Worm (Caenorhabditis elegans) whole organism, L1 larva: Measurements from ENCODE around the gene hen-1.
A peak's percentile ranks its signal among the peaks of the same experiment; 100 is the strongest.

Experiments
- C16A3.4 ChIP-seq: fragments of 150-350 bp; optimal IDR thresholded peaks from 2 replicates; lab custom pipeline; 2014; ENCODE audit warnings: missing biosample characterization, missing genetic modification characterization
- C34B4.2 ChIP-seq: sonication (generic microtip); optimal IDR thresholded peaks from 2 replicates; lab custom pipeline; 2017; ENCODE audit warnings: mild to moderate bottlenecking, missing genetic modification characterization, missing compliant biosample characterization
- Y116A8C.19 ChIP-seq: sonication (generic microtip); optimal IDR thresholded peaks from 2 replicates; lab custom pipeline; 2016; ENCODE audit warnings: missing compliant biosample characterization, missing genetic modification characterization, borderline replicate concordance
- aly-2 ChIP-seq: fragments of 150-350 bp; optimal IDR thresholded peaks from 2 replicates; lab custom pipeline; 2014; ENCODE audit warnings: missing biosample characterization, missing genetic modification characterization
- blmp-1 ChIP-seq: fragments of 150-350 bp; optimal IDR thresholded peaks from 2 replicates; lab custom pipeline; 2014; ENCODE audit warnings: missing biosample characterization, missing genetic modification characterization
- ceh-63 ChIP-seq: fragments of 200-800 bp; sonication (Bioruptor generic); optimal IDR thresholded peaks from 2 replicates; lab custom pipeline; 2018; ENCODE audit warnings: mild to moderate bottlenecking, missing genetic modification characterization, missing compliant biosample characterization
- ceh-8 ChIP-seq: fragments of 200-800 bp; sonication (Bioruptor generic); optimal IDR thresholded peaks from 2 replicates; lab custom pipeline; 2018; ENCODE audit warnings: mild to moderate bottlenecking, missing genetic modification characterization, moderate library complexity, missing compliant biosample characterization
- ceh-88 ChIP-seq: fragments of 200-800 bp; sonication (Bioruptor generic); IDR thresholded peaks from 2 replicates; pipeline ENCODE4 v1.3.6; 2022; ENCODE audit warnings: missing genetic modification characterization, missing compliant biosample characterization
- ceh-90 ChIP-seq: sonication (generic microtip); optimal IDR thresholded peaks from 2 replicates; lab custom pipeline; 2016; ENCODE audit warnings: missing genetic modification characterization, missing compliant biosample characterization
- dsc-1 ChIP-seq: sonication (generic microtip); optimal IDR thresholded peaks from 2 replicates; lab custom pipeline; 2016; ENCODE audit warnings: mild to moderate bottlenecking, missing genetic modification characterization, missing compliant biosample characterization
- egl-13 ChIP-seq: sonication (generic microtip); optimal IDR thresholded peaks from 2 replicates; lab custom pipeline; 2016; ENCODE audit warnings: missing genotype, missing genetic modification reagents, missing genetic modification characterization, missing compliant biosample characterization
- elt-2 ChIP-seq: sonication (generic microtip); optimal IDR thresholded peaks from 2 replicates; lab custom pipeline; 2016; ENCODE audit warnings: missing genetic modification characterization, mild to moderate bottlenecking, inconsistent platforms, missing compliant biosample characterization, missing genetic modification reagents
- elt-3 ChIP-seq, 6 experiments: fragments of 150-350 bp in 1 of 6; sonication (generic microtip); optimal IDR thresholded peaks; 2 replicates each; lab custom pipeline; 2017 to 2018; ENCODE audit warnings: missing biosample characterization in 6 of 6, missing genetic modification characterization in 6 of 6, inconsistent platforms in 1 of 6
- ets-5 ChIP-seq: fragments of 200-800 bp; sonication (Bioruptor generic); IDR thresholded peaks from 2 replicates; pipeline ENCODE4 v1.3.6; 2022; ENCODE audit warnings: missing genetic modification characterization, missing compliant biosample characterization
- fkh-4 ChIP-seq: sonication (generic microtip); optimal IDR thresholded peaks from 2 replicates; lab custom pipeline; 2016; ENCODE audit warnings: missing compliant biosample characterization, missing genetic modification characterization, borderline replicate concordance
- grh-1 ChIP-seq: fragments of 200-800 bp; sonication (Bioruptor generic); IDR thresholded peaks from 2 replicates; pipeline ENCODE4 v1.3.6; 2022; ENCODE audit warnings: missing genetic modification reagents, missing genetic modification characterization, missing compliant biosample characterization
- irx-1 ChIP-seq: sonication (generic microtip); optimal IDR thresholded peaks from 2 replicates; lab custom pipeline; 2016; ENCODE audit warnings: missing genetic modification characterization, missing compliant biosample characterization
- isw-1 ChIP-seq: fragments of 200-800 bp; sonication (Bioruptor generic); IDR thresholded peaks from 2 replicates; pipeline ENCODE4 v1.3.6; 2022; ENCODE audit warnings: missing genetic modification characterization, missing compliant biosample characterization
- jun-1 ChIP-seq: fragments of 150-350 bp; optimal IDR thresholded peaks from 2 replicates; lab custom pipeline; 2014; ENCODE audit warnings: missing biosample characterization, missing genetic modification reagents, missing genetic modification characterization
- lin-13 ChIP-seq: fragments of 150-350 bp; optimal IDR thresholded peaks from 2 replicates; lab custom pipeline; 2014; ENCODE audit warnings: missing biosample characterization, missing genetic modification reagents, missing genetic modification characterization
- lin-14 ChIP-seq: fragments of 200-800 bp; sonication (Bioruptor generic); optimal IDR thresholded peaks from 2 replicates; lab custom pipeline; 2018; ENCODE audit warnings: mild to moderate bottlenecking, missing genetic modification characterization, moderate library complexity, missing compliant biosample characterization
- lir-3 ChIP-seq: sonication (generic microtip); optimal IDR thresholded peaks from 2 replicates; lab custom pipeline; 2016; ENCODE audit warnings: mild to moderate bottlenecking, missing genetic modification characterization, moderate library complexity, missing compliant biosample characterization; ENCODE audit not compliant: poor library complexity
- lsy-2 ChIP-seq, 2 experiments: fragments of 150-350 bp; optimal IDR thresholded peaks; 2 replicates each; lab custom pipeline; 2014; ENCODE audit warnings: missing biosample characterization in 2 of 2, missing genetic modification characterization in 2 of 2
- mef-2 ChIP-seq: fragments of 150-350 bp; optimal IDR thresholded peaks from 2 replicates; lab custom pipeline; 2014; ENCODE audit warnings: missing biosample characterization, missing genetic modification characterization
- nhr-19 ChIP-seq: fragments of 200-800 bp; sonication (Bioruptor generic); conservative IDR thresholded peaks from 2 replicates; pipeline ENCODE4 v1.3.6; 2022; ENCODE audit warnings: missing genetic modification characterization, missing compliant biosample characterization
- nhr-20 ChIP-seq: sonication (generic microtip); optimal IDR thresholded peaks from 2 replicates; lab custom pipeline; 2016; ENCODE audit warnings: mild to moderate bottlenecking, missing genetic modification characterization, missing compliant biosample characterization
- nhr-237 ChIP-seq: fragments of 150-350 bp; optimal IDR thresholded peaks from 2 replicates; lab custom pipeline; 2014; ENCODE audit warnings: missing biosample characterization, missing genetic modification characterization
- nhr-71 ChIP-seq: sonication (generic microtip); optimal IDR thresholded peaks from 2 replicates; lab custom pipeline; 2016; ENCODE audit warnings: mild to moderate bottlenecking, missing genetic modification characterization, moderate library complexity, missing compliant biosample characterization
- nhr-76 ChIP-seq: sonication (generic microtip); optimal IDR thresholded peaks from 2 replicates; lab custom pipeline; 2017; ENCODE audit warnings: missing biosample characterization, missing genetic modification characterization
- nhr-77 ChIP-seq: fragments of 150-350 bp; optimal IDR thresholded peaks from 2 replicates; lab custom pipeline; 2014; ENCODE audit warnings: missing biosample characterization, missing genetic modification characterization
- nhr-85 ChIP-seq: sonication (generic microtip); peaks from one replicate; lab custom pipeline; 2016; ENCODE audit warnings: missing genetic modification characterization, inconsistent platforms, missing compliant biosample characterization
- nhr-90 ChIP-seq: sonication (generic microtip); optimal IDR thresholded peaks from 2 replicates; lab custom pipeline; 2016; ENCODE audit warnings: mild to moderate bottlenecking, missing genetic modification characterization, missing compliant biosample characterization; ENCODE audit not compliant: poor library complexity
- skn-1 ChIP-seq: fragments of 150-350 bp; optimal IDR thresholded peaks from 2 replicates; lab custom pipeline; 2014; ENCODE audit warnings: missing biosample characterization, missing genetic modification characterization
- snu-23 ChIP-seq: sonication (generic microtip); optimal IDR thresholded peaks from 2 replicates; lab custom pipeline; 2016; ENCODE audit warnings: missing genetic modification characterization, missing compliant biosample characterization
- swsn-7 ChIP-seq: sonication (generic microtip); optimal IDR thresholded peaks from 2 replicates; lab custom pipeline; 2016; ENCODE audit warnings: missing genetic modification characterization, missing compliant biosample characterization
- tbx-2 ChIP-seq: sonication (generic microtip); optimal IDR thresholded peaks from 2 replicates; lab custom pipeline; 2016; ENCODE audit warnings: missing genetic modification characterization, missing compliant biosample characterization
- tlp-1 ChIP-seq: fragments of 150-350 bp; optimal IDR thresholded peaks from 2 replicates; lab custom pipeline; 2014; ENCODE audit warnings: missing biosample characterization, missing genetic modification characterization
- unc-130 ChIP-seq: fragments of 150-350 bp; optimal IDR thresholded peaks from 2 replicates; lab custom pipeline; 2017; ENCODE audit warnings: missing biosample characterization, missing genetic modification characterization, inconsistent platforms
- unc-62 ChIP-seq: fragments of 150-350 bp; optimal IDR thresholded peaks from 2 replicates; lab custom pipeline; 2014; ENCODE audit warnings: missing biosample characterization, missing genetic modification reagents, missing genetic modification characterization
- unc-86 ChIP-seq: sonication (generic microtip); optimal IDR thresholded peaks from 2 replicates; lab custom pipeline; 2016; ENCODE audit warnings: missing genetic modification characterization, missing compliant biosample characterization
- unc-98 ChIP-seq: fragments of 200-800 bp; sonication (Bioruptor generic); IDR thresholded peaks from 2 replicates; pipeline ENCODE4 v1.3.6; 2022; ENCODE audit warnings: missing genetic modification characterization, missing compliant biosample characterization
- vab-15 ChIP-seq: sonication (generic microtip); optimal IDR thresholded peaks from 2 replicates; lab custom pipeline; 2017; ENCODE audit warnings: missing genotype, mild to moderate bottlenecking, missing genetic modification characterization, missing compliant biosample characterization
- zip-4 ChIP-seq: fragments of 200-800 bp; sonication (Bioruptor generic); optimal IDR thresholded peaks from 2 replicates; lab custom pipeline; 2018; ENCODE audit warnings: mild to moderate bottlenecking, missing genetic modification characterization, moderate library complexity, missing compliant biosample characterization
- ztf-4 ChIP-seq: fragments of 150-350 bp; optimal IDR thresholded peaks from 2 replicates; lab custom pipeline; 2014; ENCODE audit warnings: missing biosample characterization, missing genetic modification characterization

hen-1 gene

DNA sequence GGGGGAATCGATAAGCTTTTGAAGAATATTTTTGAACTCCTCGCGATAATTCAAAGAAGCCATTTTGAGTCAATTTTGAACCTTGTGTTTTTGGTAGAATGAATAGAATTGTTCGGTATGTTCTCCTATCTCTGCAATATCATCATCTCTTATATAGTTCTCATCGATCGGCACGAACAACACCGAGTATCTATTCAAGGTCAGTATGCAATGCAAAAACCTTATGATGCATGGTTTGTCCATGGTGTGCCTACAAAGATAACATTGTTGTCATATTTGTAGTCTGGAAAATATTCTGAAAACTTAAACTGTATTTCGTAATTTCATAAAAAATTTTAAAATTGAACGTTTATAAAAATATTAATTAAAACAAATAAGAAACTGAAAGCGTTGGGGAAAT, 26.7 kb upstream of the hen-1 start, which contains the start of gene alh-10 (continued):
- TF ChIP-seq jun-1 (tag; lab: Kevin White, UChicago) (no peak), grh-1 (GFP tag; lab: Robert Waterston, UW) (no peak), unc-62 (GFP tag; lab: Kevin White, UChicago) (no peak), vab-15 (tag; lab: Kevin White, UChicago) (no peak), nhr-85 (peak; percentile 76), lin-14 (GFP tag; lab: Kevin White, UChicago) (peak; percentile 71), fkh-4 (no peak), C16A3.4 (tag; lab: Kevin White, UChicago) (no peak), elt-3 (tag; optimal IDR thresholded peaks at IDR 0.05; lab: Kevin White, UChicago) (peak in 3 of 6 experiments; percentile 14 to 57 (median 45)), snu-23 (GFP tag; lab: Kevin White, UChicago) (peak; percentile 39), ztf-4 (tag; lab: Kevin White, UChicago) (no peak), nhr-71 (tag; lab: Kevin White, UChicago) (no peak), nhr-19 (GFP tag; lab: Robert Waterston, UW) (no peak), skn-1 (tag; lab: Kevin White, UChicago) (peak; percentile 62), tlp-1 (no peak), unc-86 (tag; lab: Kevin White, UChicago) (no peak), ceh-63 (no peak)

DNA sequence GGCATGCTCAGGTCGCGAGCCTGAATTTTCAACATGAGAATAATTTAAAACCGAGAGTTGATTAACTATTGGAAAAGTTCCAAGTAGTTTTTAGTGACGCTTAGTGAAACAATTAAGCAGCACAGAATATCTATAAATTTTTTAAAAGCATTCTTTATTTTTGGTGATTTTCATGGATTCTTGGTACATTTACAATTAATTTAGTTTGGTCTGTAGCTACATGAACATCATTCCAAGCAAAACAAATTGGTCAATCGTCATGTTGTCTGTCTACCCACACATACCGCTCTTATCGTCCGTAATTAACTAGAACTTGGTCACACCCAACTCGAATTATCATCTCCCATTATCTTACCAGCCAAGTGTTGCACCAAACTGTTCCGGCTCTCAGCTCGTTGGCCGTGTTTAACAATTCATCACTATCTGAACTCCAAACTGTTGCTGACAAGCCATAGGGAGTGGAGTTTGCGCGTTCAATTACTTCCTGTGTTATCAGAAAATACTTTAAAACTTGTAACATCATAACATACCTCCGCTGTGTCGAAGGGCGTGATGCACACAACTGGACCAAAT, 24.0 kb upstream of the hen-1 start:
- no peak for TF ChIP-seq tbx-2
- TF ChIP-seq elt-2 (tag; lab: Kevin White, UChicago): peak; percentile 8
- no peak for TF ChIP-seq isw-1 (GFP tag; lab: Robert Waterston, UW)

DNA sequence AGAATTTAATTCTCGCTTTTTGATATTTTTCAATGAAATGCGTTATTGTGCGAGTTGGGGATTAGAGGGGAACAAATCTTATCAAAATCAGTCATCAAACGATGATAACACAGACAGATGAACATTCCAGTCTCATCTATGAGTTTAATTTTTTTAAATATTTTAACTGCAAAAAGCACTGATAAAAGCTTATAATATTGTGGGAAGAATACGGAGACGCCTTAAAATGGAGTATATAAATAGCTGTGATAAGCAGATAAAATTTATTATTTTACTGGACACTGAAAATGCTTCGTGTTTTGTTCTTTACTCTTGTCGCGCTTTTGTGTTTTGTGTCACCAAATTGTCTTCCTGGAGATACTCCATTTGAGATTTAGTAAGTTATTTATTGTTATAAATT, 22.8 kb upstream of the hen-1 start, which contains the start of gene clec-86:
clec-86 (plus strand) TSS at position 262 of the 400 bp plus-strand sequence.
- no peak for TF ChIP-seq swsn-7 (tag; lab: Kevin White, UChicago)
- TF ChIP-seq zip-4: no peak
- peak; percentile 42 for TF ChIP-seq dsc-1
- no peak for TF ChIP-seq ceh-88
- TF ChIP-seq mef-2 (tag; lab: Kevin White, UChicago): no peak
- TF ChIP-seq blmp-1 (tag; lab: Kevin White, UChicago): no peak
- no peak for TF ChIP-seq C34B4.2 (tag; lab: Kevin White, UChicago)
- TF ChIP-seq nhr-71 (tag; lab: Kevin White, UChicago): peak; percentile 31
- peak; percentile 89 for TF ChIP-seq elt-2 (tag; lab: Kevin White, UChicago)
- peak; percentile 16 for TF ChIP-seq nhr-90
- no peak for TF ChIP-seq lir-3

DNA sequence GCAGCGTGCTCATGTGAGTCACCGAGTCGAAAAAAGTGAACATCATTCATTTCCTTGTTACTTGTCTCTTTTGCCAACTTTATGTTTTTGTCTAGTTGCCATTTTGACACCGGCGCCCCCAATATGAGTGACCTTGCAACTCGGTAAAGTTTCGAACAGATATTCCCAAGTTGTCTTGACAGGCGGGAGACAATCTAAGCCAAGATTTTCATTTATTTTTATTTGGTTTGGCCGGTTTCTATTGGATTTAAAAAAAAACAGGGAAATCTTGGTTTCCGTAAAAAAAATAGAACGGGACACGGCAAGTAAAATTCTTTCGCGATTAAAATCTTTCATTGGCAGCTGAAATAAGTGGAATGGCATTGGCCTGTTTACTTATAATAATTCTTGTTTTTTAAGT, 14.4 kb upstream of the hen-1 start:
- TF ChIP-seq egl-13: no peak

DNA sequence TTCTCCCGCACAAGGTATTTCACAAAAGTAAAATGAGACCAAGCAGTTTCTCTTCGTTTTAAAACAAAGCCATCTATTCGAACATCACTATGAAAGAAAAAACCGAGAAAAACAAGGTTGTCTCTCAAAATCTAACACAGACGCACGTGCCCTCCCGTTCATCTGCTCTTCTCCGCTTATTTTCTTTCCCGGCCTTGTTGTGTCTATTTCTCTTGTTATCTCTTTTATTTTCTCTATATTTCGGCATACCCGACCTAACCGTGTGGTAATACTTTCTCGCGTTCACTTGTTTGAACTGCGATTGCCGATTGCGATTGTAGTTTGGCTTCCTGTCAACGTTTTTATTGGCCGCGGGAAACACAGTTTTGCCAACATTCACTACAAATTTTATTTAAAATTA, 12.7 kb upstream of the hen-1 start:
- TF ChIP-seq nhr-77 (tag; lab: Kevin White, UChicago) (no peak), blmp-1 (tag; lab: Kevin White, UChicago) (peak; percentile 86), nhr-237 (tag; lab: Kevin White, UChicago) (no peak), irx-1 (no peak), unc-98 (GFP tag; lab: Robert Waterston, UW) (no peak), elt-3 (tag; optimal IDR thresholded peaks at IDR 0.05; lab: Kevin White, UChicago) (peak in 1 of 6 experiments; percentile 11), unc-130 (tag; lab: Kevin White, UChicago) (no peak), C34B4.2 (tag; lab: Kevin White, UChicago) (no peak), jun-1 (tag; lab: Kevin White, UChicago) (no peak), lir-3 (no peak), lsy-2 (tag; optimal IDR thresholded peaks at IDR 0.05; lab: Kevin White, UChicago) (peak in 1 of 2 experiments; percentile 5), ceh-90 (tag; lab: Kevin White, UChicago) (no peak), skn-1 (tag; lab: Kevin White, UChicago) (peak; percentile 14), C16A3.4 (tag; lab: Kevin White, UChicago) (no peak), aly-2 (tag; lab: Kevin White, UChicago) (no peak), lin-13 (GFP tag; lab: Kevin White, UChicago) (no peak), nhr-20 (tag; lab: Kevin White, UChicago) (no peak), egl-13 (no peak), lin-14 (GFP tag; lab: Kevin White, UChicago) (peak; percentile 85), fkh-4 (no peak), tlp-1 (no peak), nhr-85 (no peak), Y116A8C.19 (tag; lab: Kevin White, UChicago) (no peak), ceh-8 (no peak), ets-5 (no peak), nhr-76 (tag; lab: Kevin White, UChicago) (no peak)
